Worm (Caenorhabditis elegans) whole organism, mixed stage, embryonic: ENCODE results near the gene C10A4.2.
"Not testable (repeated sequence)": the region's sequence is repeated elsewhere in the genome, so short reads cannot be mapped to it uniquely, and the experiment has no call there.

Source experiments
- M03D4.4 ChIP-seq: sonication (generic microtip); optimal IDR thresholded peaks from 2 replicates; lab custom pipeline; 2017; ENCODE audit warnings: mild to moderate bottlenecking, missing genetic modification characterization, missing compliant biosample characterization
- bed-3 ChIP-seq: fragments of 200-800 bp; sonication (Bioruptor generic); optimal IDR thresholded peaks from 3 replicates; lab custom pipeline; 2018; ENCODE audit warnings: mild to moderate bottlenecking, missing genetic modification characterization, moderate library complexity, missing compliant biosample characterization
- blmp-1 ChIP-seq: fragments of 150-350 bp; optimal IDR thresholded peaks from 2 replicates; lab custom pipeline; 2014; ENCODE audit warnings: missing biosample characterization, missing genetic modification characterization
- ceh-39 ChIP-seq: fragments of 150-350 bp; optimal IDR thresholded peaks from 2 replicates; lab custom pipeline; 2014; ENCODE audit warnings: missing biosample characterization, missing genetic modification characterization
- ceh-43 ChIP-seq: fragments of 200-800 bp; sonication (Bioruptor generic); optimal IDR thresholded peaks from 2 replicates; lab custom pipeline; 2018; ENCODE audit warnings: mild to moderate bottlenecking, missing genetic modification characterization, moderate library complexity, missing compliant biosample characterization
- ceh-83 ChIP-seq: fragments of 200-800 bp; sonication (Bioruptor generic); optimal IDR thresholded peaks from 2 replicates; lab custom pipeline; 2018; ENCODE audit warnings: mild to moderate bottlenecking, missing genetic modification characterization, missing compliant biosample characterization
- ces-1 ChIP-seq: fragments of 150-350 bp; optimal IDR thresholded peaks from 2 replicates; lab custom pipeline; 2014; ENCODE audit warnings: missing biosample characterization, missing genetic modification reagents, missing genetic modification characterization
- cnd-1 ChIP-seq: fragments of 200-800 bp; sonication (Bioruptor generic); optimal IDR thresholded peaks from 2 replicates; lab custom pipeline; 2018; ENCODE audit warnings: mild to moderate bottlenecking, missing genetic modification characterization, missing compliant biosample characterization
- drap-1 ChIP-seq: fragments of 200-800 bp; sonication (Bioruptor generic); optimal IDR thresholded peaks from 3 replicates; lab custom pipeline; 2018; ENCODE audit warnings: mild to moderate bottlenecking, missing genetic modification characterization, missing compliant biosample characterization
- elt-1 ChIP-seq: sonication (generic microtip); optimal IDR thresholded peaks from 2 replicates; lab custom pipeline; 2017; ENCODE audit warnings: missing genetic modification characterization, mild to moderate bottlenecking, missing compliant biosample characterization, antibody characterized with exemption, moderate library complexity, borderline replicate concordance; ENCODE audit not compliant: insufficient read depth
- elt-3 ChIP-seq: fragments of 150-350 bp; optimal IDR thresholded peaks from 2 replicates; lab custom pipeline; 2014; ENCODE audit warnings: missing biosample characterization, missing genetic modification characterization
- flh-1 ChIP-seq: fragments of 200-800 bp; sonication (Bioruptor generic); optimal IDR thresholded peaks from 2 replicates; lab custom pipeline; 2018; ENCODE audit warnings: mild to moderate bottlenecking, missing genetic modification characterization, moderate library complexity, missing compliant biosample characterization
- ham-2 ChIP-seq: fragments of 200-800 bp; sonication (Bioruptor generic); optimal IDR thresholded peaks from 2 replicates; lab custom pipeline; 2018; ENCODE audit warnings: mild to moderate bottlenecking, missing genetic modification characterization, missing compliant biosample characterization
- hlh-1 ChIP-seq: fragments of 150-350 bp; optimal IDR thresholded peaks from 2 replicates; lab custom pipeline; 2014; ENCODE audit warnings: missing biosample characterization, missing genetic modification reagents, missing genetic modification characterization
- lin-13 ChIP-seq: fragments of 150-350 bp; optimal IDR thresholded peaks from 2 replicates; lab custom pipeline; 2014; ENCODE audit warnings: missing biosample characterization, missing genetic modification characterization
- lin-32 ChIP-seq: fragments of 200-800 bp; sonication (Bioruptor generic); optimal IDR thresholded peaks from 2 replicates; lab custom pipeline; 2018; ENCODE audit warnings: mild to moderate bottlenecking, missing genetic modification characterization, missing compliant biosample characterization
- lsy-2 ChIP-seq: fragments of 150-350 bp; optimal IDR thresholded peaks from 2 replicates; lab custom pipeline; 2014; ENCODE audit warnings: missing biosample characterization, missing genetic modification characterization
- mep-1 ChIP-seq: fragments of 150-350 bp; optimal IDR thresholded peaks from 2 replicates; lab custom pipeline; 2017; ENCODE audit warnings: missing biosample characterization, missing genetic modification reagents, missing genetic modification characterization, inconsistent platforms
- mls-2 ChIP-seq: sonication (generic microtip); optimal IDR thresholded peaks from 2 replicates; lab custom pipeline; 2016; ENCODE audit warnings: mild to moderate bottlenecking, missing genetic modification characterization, moderate library complexity, missing compliant biosample characterization
- nhr-12 ChIP-seq: fragments of 150-350 bp; optimal IDR thresholded peaks from 2 replicates; lab custom pipeline; 2014; ENCODE audit warnings: missing biosample characterization, missing genetic modification characterization
- nhr-2 ChIP-seq: fragments of 150-350 bp; optimal IDR thresholded peaks from 2 replicates; lab custom pipeline; 2014; ENCODE audit warnings: missing biosample characterization, missing genetic modification characterization
- nhr-237 ChIP-seq: fragments of 150-350 bp; optimal IDR thresholded peaks from 2 replicates; lab custom pipeline; 2014; ENCODE audit warnings: missing biosample characterization, missing genetic modification characterization
- nhr-28 ChIP-seq: fragments of 150-350 bp; optimal IDR thresholded peaks from 2 replicates; lab custom pipeline; 2014; ENCODE audit warnings: missing biosample characterization, missing genetic modification characterization
- nhr-76 ChIP-seq: sonication (generic microtip); optimal IDR thresholded peaks from 2 replicates; lab custom pipeline; 2017; ENCODE audit warnings: missing biosample characterization, missing genetic modification characterization
- pha-4 ChIP-seq: fragments of 150-350 bp; optimal IDR thresholded peaks from 2 replicates; lab custom pipeline; 2018; ENCODE audit warnings: missing biosample characterization, missing genetic modification reagents, missing genetic modification characterization
- sem-2 ChIP-seq: fragments of 200-800 bp; sonication (Bioruptor generic); optimal IDR thresholded peaks from 2 replicates; lab custom pipeline; 2018; ENCODE audit warnings: mild to moderate bottlenecking, missing genetic modification characterization, missing compliant biosample characterization
- snpc-4 ChIP-seq: fragments of 150-350 bp; optimal IDR thresholded peaks from 2 replicates; lab custom pipeline; 2014; ENCODE audit warnings: missing biosample characterization, missing genetic modification characterization
- sptf-1 ChIP-seq: sonication (generic microtip); optimal IDR thresholded peaks from 2 replicates; lab custom pipeline; 2017; ENCODE audit warnings: mild to moderate bottlenecking, missing genetic modification characterization, moderate library complexity, missing compliant biosample characterization
- unc-39 ChIP-seq: fragments of 150-350 bp; optimal IDR thresholded peaks from 2 replicates; lab custom pipeline; 2014; ENCODE audit warnings: missing biosample characterization, missing genetic modification characterization
- unc-62 ChIP-seq: fragments of 150-350 bp; optimal IDR thresholded peaks from 2 replicates; lab custom pipeline; 2014; ENCODE audit warnings: missing biosample characterization, missing genetic modification reagents, missing genetic modification characterization
- zip-8 ChIP-seq: fragments of 150-350 bp; optimal IDR thresholded peaks from 2 replicates; lab custom pipeline; 2014; ENCODE audit warnings: missing biosample characterization, missing genetic modification characterization

Gene C10A4.2

ce11 chrX:7409935-7410334 lies at the start of gene C10A4.2:
Gene C10A4.2, plus strand, starts transcription at chrX:7410235.
- TF ChIP-seq ces-1 (no peak), flh-1 (GFP tag; lab: Kevin White, UChicago) (no peak), sem-2 (no peak), nhr-28 (tag; lab: Kevin White, UChicago) (no peak), ceh-83 (GFP tag; lab: Kevin White, UChicago) (no peak), sptf-1 (tag; lab: Kevin White, UChicago) (no peak), blmp-1 (tag; lab: Kevin White, UChicago) (no peak), mep-1 (tag; lab: Kevin White, UChicago) (no peak), cnd-1 (tag; lab: Kevin White, UChicago) (no peak), mls-2 (no peak), elt-3 (no peak), bed-3 (GFP tag; lab: Kevin White, UChicago) (no peak), ceh-43 (GFP tag; lab: Kevin White, UChicago) (no peak), hlh-1 (tag; lab: Kevin White, UChicago) (no peak), lsy-2 (tag; lab: Kevin White, UChicago) (no peak), ham-2 (GFP tag; lab: Kevin White, UChicago) (no peak), nhr-12 (tag; lab: Kevin White, UChicago) (no peak), nhr-2 (tag; lab: Kevin White, UChicago) (no peak), ceh-39 (tag; lab: Kevin White, UChicago) (no peak)
- TF ChIP-seq, all 35 proteins: peak for 0

- TF ChIP-seq nhr-76 (tag; lab: Kevin White, UChicago); snpc-4 (tag; lab: Kevin White, UChicago); ceh-43 (GFP tag; lab: Kevin White, UChicago): not testable (repeated sequence)
Measured at ce11 chrX:7365267-7365666, 44.8 kb upstream of the C10A4.2 start, which contains the start of gene C56G3.2. Gene C56G3.2, plus strand, starts transcription at chrX:7365567.

- TF ChIP-seq nhr-237 (tag; lab: Kevin White, UChicago) = no peak
- TF ChIP-seq nhr-28 (tag; lab: Kevin White, UChicago) = no peak
Measured at ce11 chrX:7369770-7370169, 40.3 kb upstream of the C10A4.2 start.

- TF ChIP-seq drap-1 (no peak), nhr-12 (tag; lab: Kevin White, UChicago) (no peak), ces-1 (peak; percentile 63), lin-13 (tag; lab: Kevin White, UChicago) (no peak)
Measured at ce11 chrX:7371945-7372344, 38.1 kb upstream of the C10A4.2 start.

- TF ChIP-seq M03D4.4 (no peak), ces-1 (peak; percentile 48)
- TF ChIP-seq, all 35 proteins: peak for 1
Measured at ce11 chrX:7376941-7377340, 33.1 kb upstream of the C10A4.2 start, which contains the start of gene npr-8. Gene npr-8, plus strand, starts transcription at chrX:7377302.

ce11 chrX:7378608-7379007 lies 31.4 kb upstream of the C10A4.2 start:
- TF ChIP-seq nhr-76 (tag; lab: Kevin White, UChicago) (no peak), M03D4.4 (no peak), bed-3 (GFP tag; lab: Kevin White, UChicago) (no peak), mep-1 (tag; lab: Kevin White, UChicago) (no peak), unc-39 (no peak), nhr-28 (tag; lab: Kevin White, UChicago) (no peak), pha-4 (no peak), mls-2 (no peak), elt-1 (tag; lab: Kevin White, UChicago) (no peak)

- TF ChIP-seq zip-8 (tag; lab: Kevin White, UChicago) (no peak), sem-2 (no peak), unc-62 (no peak), lin-32 (GFP tag; lab: Kevin White, UChicago) (no peak), flh-1 (GFP tag; lab: Kevin White, UChicago) (no peak)
Measured at ce11 chrX:7390270-7390669, 19.8 kb upstream of the C10A4.2 start, which contains the start of gene C10A4.6. Gene C10A4.6, plus strand, starts transcription at chrX:7390570.
